Worm (Caenorhabditis elegans) whole organism, late embryonic: ENCODE data around the gene K01G12.3.

Experiments
- ceh-9 ChIP-seq: sonication (generic microtip); optimal IDR thresholded peaks from 2 replicates; lab custom pipeline; 2016; ENCODE audit warnings: mild to moderate bottlenecking, missing genetic modification characterization, inconsistent platforms, missing compliant biosample characterization
- ets-4 ChIP-seq: sonication (generic microtip); optimal IDR thresholded peaks from 2 replicates; lab custom pipeline; 2016; ENCODE audit warnings: missing genetic modification characterization, missing compliant biosample characterization
- madf-2 ChIP-seq: sonication (generic microtip); optimal IDR thresholded peaks from 2 replicates; lab custom pipeline; 2017; ENCODE audit warnings: missing genetic modification characterization, missing compliant biosample characterization
- nhr-11 ChIP-seq: fragments of 150-350 bp; optimal IDR thresholded peaks from 2 replicates; lab custom pipeline; 2014; ENCODE audit warnings: missing biosample characterization, missing genetic modification characterization
- pax-1 ChIP-seq: fragments of 150-350 bp; optimal IDR thresholded peaks from 2 replicates; lab custom pipeline; 2014; ENCODE audit warnings: missing biosample characterization, missing genetic modification characterization

DNA sequence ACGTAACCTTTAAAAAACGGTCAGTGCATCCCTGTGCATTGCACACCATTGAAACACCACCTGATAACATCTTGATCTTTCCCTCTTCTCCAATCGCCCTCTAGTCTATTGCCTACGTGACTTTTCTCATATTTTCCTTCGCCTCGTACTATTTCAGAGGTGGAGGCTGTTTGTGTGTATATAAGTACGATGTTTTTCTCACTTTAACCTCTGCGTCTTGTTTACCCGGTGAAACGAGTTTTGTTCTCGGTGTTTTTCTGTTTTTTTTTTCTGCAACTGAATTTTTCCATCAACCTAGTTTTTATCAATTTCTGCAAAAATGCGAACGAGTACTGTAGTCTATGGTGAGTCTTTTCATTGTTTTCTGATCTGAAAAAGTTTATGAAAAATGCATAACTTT is 26.4 kb downstream of the K01G12.3 start, which contains the start of gene sqrd-1:
- TF ChIP-seq madf-2 (tag; lab: Kevin White, UChicago) (no peak), ets-4 (no peak), ceh-9 (tag; lab: Kevin White, UChicago) (no peak), pax-1 (tag; lab: Kevin White, UChicago) (no peak), nhr-11 (tag; lab: Kevin White, UChicago) (no peak)
